Worm (Caenorhabditis elegans) whole organism, L1 larva: ENCODE results near the gene K10D2.8.

Experiments
- C16A3.4 ChIP-seq: fragments of 150-350 bp; optimal IDR thresholded peaks from 2 replicates; lab custom pipeline; 2014; ENCODE audit warnings: missing biosample characterization, missing genetic modification characterization
- Y116A8C.19 ChIP-seq: sonication (generic microtip); optimal IDR thresholded peaks from 2 replicates; lab custom pipeline; 2016; ENCODE audit warnings: missing compliant biosample characterization, missing genetic modification characterization, borderline replicate concordance
- ama-1 ChIP-seq: fragments of 150-350 bp; optimal IDR thresholded peaks from 2 replicates; lab custom pipeline; 2014
- blmp-1 ChIP-seq: fragments of 150-350 bp; optimal IDR thresholded peaks from 2 replicates; lab custom pipeline; 2014; ENCODE audit warnings: missing biosample characterization, missing genetic modification characterization
- ceh-82 ChIP-seq, 3 experiments: fragments of 150-350 bp in 1 of 3; sonication (generic microtip) in 2 of 3; optimal IDR thresholded peaks; 2 replicates each; lab custom pipeline; 2014 to 2017; ENCODE audit warnings: missing biosample characterization in 3 of 3, missing genetic modification characterization in 3 of 3
- dpl-1 ChIP-seq, 3 experiments: fragments of 150-350 bp in 2 of 3; sonication (generic microtip) in 1 of 3; optimal IDR thresholded peaks; 2 replicates each; lab custom pipeline; 2014 to 2017; ENCODE audit warnings: missing biosample characterization in 3 of 3, missing genetic modification characterization in 3 of 3, missing genetic modification reagents in 3 of 3
- efl-1 ChIP-seq, 4 experiments: fragments of 150-350 bp; optimal IDR thresholded peaks in 3 of 4; peaks in 1 of 4; 1 replicate in 1 of 4; 2 replicates in 3 of 4; lab custom pipeline; 2014; ENCODE audit warnings: missing biosample characterization in 2 of 4, missing genetic modification characterization in 2 of 4, missing genetic modification reagents in 2 of 4
- elt-2 ChIP-seq: sonication (generic microtip); optimal IDR thresholded peaks from 2 replicates; lab custom pipeline; 2016; ENCODE audit warnings: missing genetic modification characterization, mild to moderate bottlenecking, inconsistent platforms, missing compliant biosample characterization, missing genetic modification reagents
- elt-3 ChIP-seq, 6 experiments: fragments of 150-350 bp in 1 of 6; sonication (generic microtip); optimal IDR thresholded peaks; 2 replicates each; lab custom pipeline; 2017 to 2018; ENCODE audit warnings: missing biosample characterization in 6 of 6, missing genetic modification characterization in 6 of 6, inconsistent platforms in 1 of 6
- fkh-8 ChIP-seq: sonication (generic microtip); optimal IDR thresholded peaks from 2 replicates; lab custom pipeline; 2016; ENCODE audit warnings: mild to moderate bottlenecking, missing genetic modification characterization, missing compliant biosample characterization
- fos-1 ChIP-seq: fragments of 150-350 bp; optimal IDR thresholded peaks from 2 replicates; lab custom pipeline; 2014; ENCODE audit warnings: missing biosample characterization, missing genetic modification characterization
- hlh-17 ChIP-seq: fragments of 200-800 bp; sonication (Bioruptor generic); optimal IDR thresholded peaks from 2 replicates; lab custom pipeline; 2018; ENCODE audit warnings: missing genetic modification characterization, mild to moderate bottlenecking, missing compliant biosample characterization, moderate library complexity, borderline replicate concordance
- jun-1 ChIP-seq: fragments of 150-350 bp; optimal IDR thresholded peaks from 2 replicates; lab custom pipeline; 2014; ENCODE audit warnings: missing biosample characterization, missing genetic modification reagents, missing genetic modification characterization
- lin-13 ChIP-seq: fragments of 150-350 bp; optimal IDR thresholded peaks from 2 replicates; lab custom pipeline; 2014; ENCODE audit warnings: missing biosample characterization, missing genetic modification reagents, missing genetic modification characterization
- lin-14 ChIP-seq: fragments of 200-800 bp; sonication (Bioruptor generic); optimal IDR thresholded peaks from 2 replicates; lab custom pipeline; 2018; ENCODE audit warnings: mild to moderate bottlenecking, missing genetic modification characterization, moderate library complexity, missing compliant biosample characterization
- lin-15B ChIP-seq: fragments of 150-350 bp; sonication (generic microtip); optimal IDR thresholded peaks from 3 replicates; lab custom pipeline; 2014; ENCODE audit warnings: missing biosample characterization, missing genetic modification characterization
- lin-35 ChIP-seq, 2 experiments: fragments of 150-350 bp; optimal IDR thresholded peaks; 2 replicates each; lab custom pipeline; 2014; ENCODE audit warnings: missing biosample characterization in 2 of 2, missing genetic modification characterization in 2 of 2, missing genetic modification reagents in 2 of 2
- lir-3 ChIP-seq: sonication (generic microtip); optimal IDR thresholded peaks from 2 replicates; lab custom pipeline; 2016; ENCODE audit warnings: mild to moderate bottlenecking, missing genetic modification characterization, moderate library complexity, missing compliant biosample characterization; ENCODE audit not compliant: poor library complexity
- lsy-2 ChIP-seq, 2 experiments: fragments of 150-350 bp; optimal IDR thresholded peaks; 2 replicates each; lab custom pipeline; 2014; ENCODE audit warnings: missing biosample characterization in 2 of 2, missing genetic modification characterization in 2 of 2
- mdl-1 ChIP-seq, 2 experiments: fragments of 150-350 bp; optimal IDR thresholded peaks; 2 replicates each; lab custom pipeline; 2014 to 2017; ENCODE audit warnings: missing biosample characterization in 2 of 2, missing genetic modification characterization in 2 of 2, inconsistent platforms in 1 of 2
- mep-1 ChIP-seq: fragments of 150-350 bp; optimal IDR thresholded peaks from 2 replicates; lab custom pipeline; 2014; ENCODE audit warnings: missing biosample characterization, missing genetic modification characterization
- nhr-11 ChIP-seq: fragments of 150-350 bp; optimal IDR thresholded peaks from 2 replicates; lab custom pipeline; 2014; ENCODE audit warnings: missing biosample characterization, missing genetic modification characterization
- nhr-12 ChIP-seq: sonication (generic microtip); optimal IDR thresholded peaks from 2 replicates; lab custom pipeline; 2017; ENCODE audit warnings: missing biosample characterization, missing genetic modification characterization
- nhr-19 ChIP-seq: fragments of 200-800 bp; sonication (Bioruptor generic); conservative IDR thresholded peaks from 2 replicates; pipeline ENCODE4 v1.3.6; 2022; ENCODE audit warnings: missing genetic modification characterization, missing compliant biosample characterization
- nhr-20 ChIP-seq: sonication (generic microtip); optimal IDR thresholded peaks from 2 replicates; lab custom pipeline; 2016; ENCODE audit warnings: mild to moderate bottlenecking, missing genetic modification characterization, missing compliant biosample characterization
- nhr-237 ChIP-seq: fragments of 150-350 bp; optimal IDR thresholded peaks from 2 replicates; lab custom pipeline; 2014; ENCODE audit warnings: missing biosample characterization, missing genetic modification characterization
- nhr-47 ChIP-seq: sonication (generic microtip); optimal IDR thresholded peaks from 2 replicates; lab custom pipeline; 2016; ENCODE audit warnings: mild to moderate bottlenecking, missing genetic modification characterization, moderate library complexity, missing compliant biosample characterization
- nhr-71 ChIP-seq: sonication (generic microtip); optimal IDR thresholded peaks from 2 replicates; lab custom pipeline; 2016; ENCODE audit warnings: mild to moderate bottlenecking, missing genetic modification characterization, moderate library complexity, missing compliant biosample characterization
- nhr-77 ChIP-seq: fragments of 150-350 bp; optimal IDR thresholded peaks from 2 replicates; lab custom pipeline; 2014; ENCODE audit warnings: missing biosample characterization, missing genetic modification characterization
- nhr-85 ChIP-seq: sonication (generic microtip); peaks from one replicate; lab custom pipeline; 2016; ENCODE audit warnings: missing genetic modification characterization, inconsistent platforms, missing compliant biosample characterization
- nhr-90 ChIP-seq: sonication (generic microtip); optimal IDR thresholded peaks from 2 replicates; lab custom pipeline; 2016; ENCODE audit warnings: mild to moderate bottlenecking, missing genetic modification characterization, missing compliant biosample characterization; ENCODE audit not compliant: poor library complexity
- rnt-1 ChIP-seq: sonication (generic microtip); optimal IDR thresholded peaks from 2 replicates; lab custom pipeline; 2016; ENCODE audit warnings: mild to moderate bottlenecking, missing genetic modification characterization, moderate library complexity, missing compliant biosample characterization
- snpc-4 ChIP-seq: fragments of 150-350 bp; optimal IDR thresholded peaks from 2 replicates; lab custom pipeline; 2014; ENCODE audit warnings: missing biosample characterization, missing genetic modification characterization
- snu-23 ChIP-seq: sonication (generic microtip); optimal IDR thresholded peaks from 2 replicates; lab custom pipeline; 2016; ENCODE audit warnings: missing genetic modification characterization, missing compliant biosample characterization
- swsn-7 ChIP-seq: sonication (generic microtip); optimal IDR thresholded peaks from 2 replicates; lab custom pipeline; 2016; ENCODE audit warnings: missing genetic modification characterization, missing compliant biosample characterization
- tbx-2 ChIP-seq: sonication (generic microtip); optimal IDR thresholded peaks from 2 replicates; lab custom pipeline; 2016; ENCODE audit warnings: missing genetic modification characterization, missing compliant biosample characterization
- unc-130 ChIP-seq: fragments of 150-350 bp; optimal IDR thresholded peaks from 2 replicates; lab custom pipeline; 2017; ENCODE audit warnings: missing biosample characterization, missing genetic modification characterization, inconsistent platforms
- ztf-11 ChIP-seq, 2 experiments: sonication (generic microtip); optimal IDR thresholded peaks; 2 replicates each; lab custom pipeline; 2016 to 2017; ENCODE audit warnings: missing genetic modification characterization in 2 of 2, missing biosample characterization in 1 of 2, missing compliant biosample characterization in 1 of 2
- ztf-4 ChIP-seq: fragments of 150-350 bp; optimal IDR thresholded peaks from 2 replicates; lab custom pipeline; 2014; ENCODE audit warnings: missing biosample characterization, missing genetic modification characterization

The K10D2.8 gene

ce11 chrIII:5201267-5201666, 12.7 kb downstream of the K10D2.8 start (continued):
- peak in 1 of 2 experiments; percentile 35 for TF ChIP-seq lsy-2 (tag; optimal IDR thresholded peaks at IDR 0.05; lab: Kevin White, UChicago)
- TF ChIP-seq, all 84 proteins: peak for 18

ce11 chrIII:5202641-5203040, 14.1 kb downstream of the K10D2.8 start:
- TF ChIP-seq elt-3 (tag; optimal IDR thresholded peaks at IDR 0.05; lab: Kevin White, UChicago) = peak in 5 of 6 experiments; percentile 38 to 81 (median 54)
- TF ChIP-seq C16A3.4 (tag; lab: Kevin White, UChicago) = peak; percentile 43
- TF ChIP-seq tbx-2 = peak; percentile 51
- TF ChIP-seq nhr-77 (tag; lab: Kevin White, UChicago) = peak; percentile 76
- peak in 1 of 3 experiments; percentile 20 for TF ChIP-seq ceh-82 (tag; optimal IDR thresholded peaks at IDR 0.05; lab: Kevin White, UChicago)
- TF ChIP-seq nhr-11 (tag; lab: Kevin White, UChicago) = peak; percentile 18
- peak; percentile 72 for TF ChIP-seq mep-1
- TF ChIP-seq nhr-20 = peak; percentile 87
- peak; percentile 46 for TF ChIP-seq jun-1 (tag; lab: Kevin White, UChicago)
- TF ChIP-seq fkh-8 (tag; lab: Kevin White, UChicago) = peak; percentile 8
- peak in 2 of 3 experiments; percentile 10 to 34 for TF ChIP-seq dpl-1 (GFP tag; optimal IDR thresholded peaks at IDR 0.05; lab: Kevin White, UChicago)
- no peak for TF ChIP-seq hlh-17 (GFP tag; lab: Kevin White, UChicago)
- TF ChIP-seq nhr-85 = peak; percentile 89
- no peak for TF ChIP-seq nhr-237 (tag; lab: Kevin White, UChicago)
- peak; percentile 39 for TF ChIP-seq swsn-7 (tag; lab: Kevin White, UChicago)
- TF ChIP-seq lin-15B (tag; lab: Kevin White, UChicago) = no peak
- TF ChIP-seq mdl-1 (tag; optimal IDR thresholded peaks at IDR 0.05; lab: Kevin White, UChicago) = peak in 1 of 2 experiments; percentile 3
- TF ChIP-seq lsy-2 (tag; optimal IDR thresholded peaks at IDR 0.05; lab: Kevin White, UChicago) = peak; percentile 49 to 74
- peak; percentile 45 to 71 for TF ChIP-seq lin-35 (GFP tag; optimal IDR thresholded peaks at IDR 0.05; lab: Kevin White, UChicago)
- TF ChIP-seq nhr-47 (tag; lab: Kevin White, UChicago) = peak; percentile 46
- TF ChIP-seq snu-23 = peak; percentile 85
- peak; percentile 80 for TF ChIP-seq nhr-71
- TF ChIP-seq lir-3 (tag; lab: Kevin White, UChicago) = peak; percentile 40
- no peak for TF ChIP-seq nhr-12
- no peak for TF ChIP-seq unc-130
- peak; percentile 28 for TF ChIP-seq fos-1 (tag; lab: Kevin White, UChicago)
- peak; percentile 12 for TF ChIP-seq lin-13 (GFP tag; lab: Kevin White, UChicago)
- no peak for TF ChIP-seq ztf-11 (tag; optimal IDR thresholded peaks at IDR 0.05; lab: Kevin White, UChicago)
- TF ChIP-seq ama-1 (lab: Kevin White, UChicago) = no peak
- no peak for TF ChIP-seq Y116A8C.19
- TF ChIP-seq nhr-19 = peak; percentile 60
- TF ChIP-seq efl-1 (optimal IDR thresholded peaks at IDR 0.05; lab: Kevin White, UChicago) = peak; percentile 53 to 59
- peak in 1 of 2 experiments; percentile 24 for TF ChIP-seq efl-1 (GFP tag; optimal IDR thresholded peaks at IDR 0.05 in 1 of 2; lab: Kevin White, UChicago)
- peak; percentile 71 for TF ChIP-seq elt-2 (tag; lab: Kevin White, UChicago)
- peak; percentile 40 for TF ChIP-seq blmp-1 (tag; lab: Kevin White, UChicago)
- peak; percentile 67 for TF ChIP-seq nhr-90 (tag; lab: Kevin White, UChicago)
- TF ChIP-seq rnt-1 (tag; lab: Kevin White, UChicago) = peak; percentile 40
- TF ChIP-seq lin-14 (GFP tag; lab: Kevin White, UChicago) = peak; percentile 88
- no peak for TF ChIP-seq ztf-4 (tag; lab: Kevin White, UChicago)

- TF ChIP-seq snpc-4 (tag; lab: Kevin White, UChicago) (no peak), nhr-71 (peak; percentile 11)
Measured at ce11 chrIII:5203310-5203709, 14.8 kb downstream of the K10D2.8 start.
